Fruit fly (Drosophila melanogaster) whole organism, embryonic: ENCODE results near the gene CG42487.

Source experiments
- Abd-B ChIP-seq: fragments of 200-800 bp; sonication (Bioruptor generic); optimal IDR thresholded peaks from 2 replicates; lab custom pipeline; 2018; ENCODE audit warnings: missing biosample characterization, mild to moderate bottlenecking, missing genetic modification characterization, moderate library complexity
- CG10209 ChIP-seq: fragments of 200-800 bp; sonication (Bioruptor generic); optimal IDR thresholded peaks from 3 replicates; lab custom pipeline; 2017; ENCODE audit warnings: missing biosample characterization, mild to moderate bottlenecking, missing genetic modification characterization, missing genetic modification reagents
- CG10431 ChIP-seq: fragments of 200-800 bp; sonication (Bioruptor generic); optimal IDR thresholded peaks from 3 replicates; lab custom pipeline; 2018; ENCODE audit warnings: missing biosample characterization, mild to moderate bottlenecking, missing genetic modification characterization
- CG10565 ChIP-seq: fragments of 200-800 bp; sonication (Bioruptor generic); optimal IDR thresholded peaks from 3 replicates; lab custom pipeline; 2016; ENCODE audit warnings: missing biosample characterization, mild to moderate bottlenecking, missing genetic modification characterization
- CG11504 ChIP-seq: fragments of 200-800 bp; sonication (Bioruptor generic); optimal IDR thresholded peaks from 3 replicates; lab custom pipeline; 2019; ENCODE audit warnings: missing biosample characterization, mild to moderate bottlenecking, missing genetic modification characterization, moderate library complexity
- CG11723 ChIP-seq: fragments of 200-800 bp; sonication (Bioruptor generic); optimal IDR thresholded peaks from 2 replicates; lab custom pipeline; 2017; ENCODE audit warnings: missing biosample characterization, mild to moderate bottlenecking, missing genetic modification characterization
- CG12659 ChIP-seq: fragments of 200-800 bp; sonication (Bioruptor generic); optimal IDR thresholded peaks from 3 replicates; lab custom pipeline; 2017; ENCODE audit warnings: mild to moderate bottlenecking, missing biosample characterization, missing genetic modification reagents, missing genetic modification characterization
- CG12769 ChIP-seq: fragments of 200-800 bp; sonication (Bioruptor generic); optimal IDR thresholded peaks from 2 replicates; lab custom pipeline; 2019; ENCODE audit warnings: missing biosample characterization, mild to moderate bottlenecking, missing genetic modification characterization, moderate library complexity
- CG14050 ChIP-seq: fragments of 200-800 bp; sonication (Bioruptor generic); IDR thresholded peaks from 3 replicates; pipeline ENCODE4 v1.3.6; 2022; ENCODE audit warnings: missing biosample characterization, missing genetic modification characterization
- CG16863 ChIP-seq: fragments of 200-800 bp; sonication (Bioruptor generic); optimal IDR thresholded peaks from 3 replicates; lab custom pipeline; 2016; ENCODE audit warnings: missing biosample characterization, missing genetic modification characterization
- CG17361 ChIP-seq: fragments of 200-800 bp; sonication (Bioruptor generic); IDR thresholded peaks from 3 replicates; pipeline ENCODE4 v1.3.6; 2022; ENCODE audit warnings: missing biosample characterization, missing genetic modification characterization
- CG1792 ChIP-seq: fragments of 200-800 bp; sonication (Bioruptor generic); optimal IDR thresholded peaks from 2 replicates; lab custom pipeline; 2016; ENCODE audit warnings: missing biosample characterization, missing genetic modification characterization
- CG18262 ChIP-seq: fragments of 200-800 bp; optimal IDR thresholded peaks from 3 replicates; lab custom pipeline; 2019; ENCODE audit warnings: missing biosample characterization, mild to moderate bottlenecking, missing genetic modification characterization, moderate library complexity
- CG30403 ChIP-seq: fragments of 200-800 bp; sonication (Bioruptor generic); optimal IDR thresholded peaks from 3 replicates; lab custom pipeline; 2016; ENCODE audit warnings: missing biosample characterization, missing genetic modification characterization
- CG32532 ChIP-seq: fragments of 200-800 bp; sonication (Bioruptor generic); IDR thresholded peaks from 2 replicates; pipeline ENCODE4 v1.3.6; 2022; ENCODE audit warnings: missing biosample characterization, missing genetic modification characterization
- CG34224 ChIP-seq: fragments of 200-800 bp; sonication (Bioruptor generic); IDR thresholded peaks from 3 replicates; pipeline ENCODE4 v1.3.6; 2022; ENCODE audit warnings: missing biosample characterization, missing genetic modification characterization; ENCODE audit not compliant: partially characterized antibody
- CG5245 ChIP-seq: fragments of 200-800 bp; sonication (Bioruptor generic); optimal IDR thresholded peaks from 3 replicates; lab custom pipeline; 2016; ENCODE audit warnings: missing biosample characterization, missing genetic modification characterization
- CG6813 ChIP-seq: fragments of 200-800 bp; sonication (Bioruptor generic); optimal IDR thresholded peaks from 2 replicates; lab custom pipeline; 2017; ENCODE audit warnings: missing biosample characterization, missing genetic modification characterization, mild to moderate bottlenecking, moderate library complexity, missing genetic modification reagents
- CG8765 ChIP-seq: fragments of 200-800 bp; sonication (Bioruptor generic); IDR thresholded peaks from 2 replicates; pipeline ENCODE4 v1.3.6; 2022; ENCODE audit warnings: missing biosample characterization, missing genetic modification characterization
- CG9876 ChIP-seq: fragments of 200-800 bp; sonication (Bioruptor generic); optimal IDR thresholded peaks from 2 replicates; lab custom pipeline; 2016; ENCODE audit warnings: missing biosample characterization, missing genetic modification characterization
- D19B ChIP-seq: fragments of 200-800 bp; sonication (Bioruptor generic); optimal IDR thresholded peaks from 2 replicates; lab custom pipeline; 2017; ENCODE audit warnings: missing biosample characterization, mild to moderate bottlenecking, missing genetic modification characterization
- E2f1 ChIP-seq: fragments of 200-800 bp; sonication (Bioruptor generic); IDR thresholded peaks from 2 replicates; pipeline ENCODE4 v1.3.6; 2022; ENCODE audit warnings: missing biosample characterization, missing genetic modification characterization
- HHEX ChIP-seq: fragments of 200-800 bp; sonication (Bioruptor generic); optimal IDR thresholded peaks from 3 replicates; lab custom pipeline; 2017; ENCODE audit warnings: missing biosample characterization, mild to moderate bottlenecking, missing genetic modification characterization, missing genetic modification reagents
- Lhr ChIP-seq: fragments of 200-800 bp; sonication (Bioruptor generic); optimal IDR thresholded peaks from 3 replicates; lab custom pipeline; 2017; ENCODE audit warnings: mild to moderate bottlenecking, missing biosample characterization, missing genetic modification reagents, missing genetic modification characterization
- NK7.1 ChIP-seq: fragments of 200-800 bp; sonication (Bioruptor generic); optimal IDR thresholded peaks from 3 replicates; lab custom pipeline; 2016; ENCODE audit warnings: missing biosample characterization, missing genetic modification characterization
- Neu2 ChIP-seq: fragments of 200-800 bp; sonication (Bioruptor generic); optimal IDR thresholded peaks from 3 replicates; lab custom pipeline; 2016; ENCODE audit warnings: missing biosample characterization, missing genetic modification characterization, borderline replicate concordance
- PHDP ChIP-seq: fragments of 200-800 bp; sonication (Bioruptor generic); optimal IDR thresholded peaks from 3 replicates; lab custom pipeline; 2018; ENCODE audit warnings: missing biosample characterization, mild to moderate bottlenecking, missing genetic modification characterization, moderate library complexity
- Sry-δ ChIP-seq: fragments of 200-800 bp; sonication (Bioruptor generic); optimal IDR thresholded peaks from 2 replicates; lab custom pipeline; 2016; ENCODE audit warnings: missing biosample characterization, missing genetic modification characterization
- ase ChIP-seq: fragments of 200-800 bp; sonication (Bioruptor generic); IDR thresholded peaks from 3 replicates; pipeline ENCODE4 v1.3.6; 2022; ENCODE audit warnings: missing biosample characterization, missing genetic modification characterization
- esg ChIP-seq: fragments of 200-800 bp; sonication (Bioruptor generic); conservative IDR thresholded peaks from 2 replicates; pipeline ENCODE4 v1.3.6; 2022; ENCODE audit warnings: missing biosample characterization, missing genetic modification characterization
- ftz-f1 ChIP-seq: fragments of 200-800 bp; sonication (Bioruptor generic); optimal IDR thresholded peaks from 2 replicates; lab custom pipeline; 2016; ENCODE audit warnings: missing biosample characterization, missing genetic modification characterization
- gcm2 ChIP-seq: fragments of 200-800 bp; sonication (Bioruptor generic); optimal IDR thresholded peaks from 2 replicates; lab custom pipeline; 2016; ENCODE audit warnings: missing biosample characterization, missing genetic modification characterization
- gfzf ChIP-seq: fragments of 200-800 bp; sonication (Bioruptor generic); optimal IDR thresholded peaks from 2 replicates; lab custom pipeline; 2016; ENCODE audit warnings: missing biosample characterization, mild to moderate bottlenecking, missing genetic modification characterization, moderate library complexity
- gsb ChIP-seq: fragments of 200-800 bp; sonication (Bioruptor generic); IDR thresholded peaks from 2 replicates; pipeline ENCODE4 v1.3.6; 2022; ENCODE audit warnings: missing biosample characterization, missing genetic modification characterization
- hbn ChIP-seq: fragments of 200-800 bp; sonication (Bioruptor generic); IDR thresholded peaks from 2 replicates; pipeline ENCODE4 v1.3.6; 2022; ENCODE audit warnings: missing biosample characterization, missing genetic modification characterization; ENCODE audit not compliant: partially characterized antibody
- hkb ChIP-seq, 2 experiments: fragments of 200-800 bp in 1 of 2; fragments of >200 bp in 1 of 2; sonication (Bioruptor generic) in 1 of 2; IDR thresholded peaks in 1 of 2; optimal IDR thresholded peaks in 1 of 2; 2 replicates each; pipeline versions ENCODE4 v1.3.6 to Lab custom; 2017 to 2022; ENCODE audit warnings: missing biosample characterization in 1 of 2, missing genetic modification characterization in 1 of 2
- insv ChIP-seq, 2 experiments: fragments of 200-800 bp; sonication (Bioruptor generic); optimal IDR thresholded peaks; 3 replicates each; lab custom pipeline; 2016 to 2018; ENCODE audit warnings: missing biosample characterization in 2 of 2, missing genetic modification characterization in 2 of 2
- maf-S ChIP-seq: fragments of 200-800 bp; sonication (Bioruptor generic); optimal IDR thresholded peaks from 2 replicates; lab custom pipeline; 2016; ENCODE audit warnings: missing biosample characterization, missing genetic modification characterization
- mam ChIP-seq: fragments of 200-800 bp; sonication (Bioruptor generic); optimal IDR thresholded peaks from 3 replicates; lab custom pipeline; 2016; ENCODE audit warnings: missing biosample characterization, missing genetic modification characterization
- pfk ChIP-seq: fragments of 200-800 bp; sonication (Bioruptor generic); optimal IDR thresholded peaks from 2 replicates; lab custom pipeline; 2018; ENCODE audit warnings: missing biosample characterization, mild to moderate bottlenecking, missing genetic modification characterization, moderate library complexity
- pita ChIP-seq: fragments of 200-800 bp; sonication (Bioruptor generic); optimal IDR thresholded peaks from 2 replicates; lab custom pipeline; 2017; ENCODE audit warnings: missing biosample characterization, mild to moderate bottlenecking, missing genetic modification characterization
- rib ChIP-seq: fragments of 200-800 bp; sonication (Bioruptor generic); IDR thresholded peaks from 2 replicates; pipeline ENCODE4 v1.3.6; 2022; ENCODE audit warnings: missing biosample characterization, missing genetic modification characterization
- sens ChIP-seq: fragments of 200-800 bp; sonication (Bioruptor generic); peaks from one replicate; lab custom pipeline; 2016; ENCODE audit warnings: missing biosample characterization, missing genetic modification characterization
- slbo ChIP-seq: fragments of 200-800 bp; sonication (Bioruptor generic); IDR thresholded peaks from 2 replicates; pipeline ENCODE4 v1.3.6; 2022; ENCODE audit warnings: missing biosample characterization, missing genetic modification characterization
- sr ChIP-seq: fragments of 200-800 bp; sonication (Bioruptor generic); IDR thresholded peaks from 3 replicates; pipeline ENCODE4 v1.3.6; 2022; ENCODE audit warnings: missing biosample characterization, missing genetic modification characterization
- tgo ChIP-seq: fragments of 200-800 bp; sonication (Bioruptor generic); IDR thresholded peaks from 3 replicates; pipeline ENCODE4 v1.3.6; 2022; ENCODE audit warnings: missing biosample characterization, missing genetic modification characterization
- tio ChIP-seq: fragments of 200-800 bp; sonication (Bioruptor generic); optimal IDR thresholded peaks from 2 replicates; lab custom pipeline; 2017; ENCODE audit warnings: missing biosample characterization, missing genetic modification characterization, inconsistent platforms
- ttk ChIP-seq: fragments of 200-800 bp; sonication (Bioruptor generic); IDR thresholded peaks from 2 replicates; pipeline ENCODE4 v2.1.2; 2022; ENCODE audit warnings: missing biosample characterization, missing genetic modification characterization
- tup ChIP-seq: fragments of 200-800 bp; sonication (Bioruptor generic); optimal IDR thresholded peaks from 2 replicates; lab custom pipeline; 2016; ENCODE audit warnings: missing biosample characterization, mild to moderate bottlenecking, missing genetic modification characterization, moderate library complexity
- zen2 ChIP-seq: fragments of 200-800 bp; sonication (Bioruptor generic); IDR thresholded peaks from 3 replicates; pipeline ENCODE4 v1.3.6; 2022; ENCODE audit warnings: missing biosample characterization, missing genetic modification characterization; ENCODE audit not compliant: partially characterized antibody

The CG42487 gene

dm6 chr3R:27922673-27923175 is 36.3 kb downstream of the CG42487 start, which contains the start of gene RpL4 (continued):
- peak; percentile 51 for TF ChIP-seq D19B (GFP tag; lab: Kevin White, UChicago)
- TF ChIP-seq CG9876: peak; percentile 71
- peak; percentile 56 for TF ChIP-seq maf-S
- TF ChIP-seq pfk (GFP tag; lab: Kevin White, UChicago): peak; percentile 83
- TF ChIP-seq mam (GFP tag; lab: Kevin White, UChicago): peak; percentile 65
- peak; percentile 74; the same call in 2 of the 3 replicates for TF ChIP-seq ase (GFP tag; lab: Robert Waterston, UW)
- TF ChIP-seq HHEX (GFP tag; lab: Kevin White, UChicago): peak; percentile 87
- TF ChIP-seq insv (GFP tag; optimal IDR thresholded peaks at IDR 0.05; lab: Kevin White, UChicago): peak in 1 of 2 experiments; percentile 81
- TF ChIP-seq CG5245: peak; percentile 76
- peak; percentile 51; the same call in 1 of the 2 replicates for TF ChIP-seq gsb
- peak; percentile 64 for TF ChIP-seq CG18262
- TF ChIP-seq tup (GFP tag; lab: Kevin White, UChicago): peak; percentile 50
- peak; percentile 89 for TF ChIP-seq CG32532 (GFP tag; lab: Robert Waterston, UW)
- no peak for TF ChIP-seq Abd-B (GFP tag; lab: Kevin White, UChicago)
- TF ChIP-seq ttk (GFP tag; lab: Robert Waterston, UW): peak; percentile 70; the same call in 1 of the 2 replicates
- TF ChIP-seq CG12769 (tag; lab: Kevin White, UChicago): no peak
- no peak for TF ChIP-seq hkb (optimal IDR thresholded peaks at IDR 0.05; lab: Kevin White, UChicago)
- peak; percentile 84 for TF ChIP-seq hkb (GFP tag; IDR thresholded peaks at IDR 0.05; lab: Robert Waterston, UW)
- peak; percentile 28; the same call in 1 of the 2 replicates for TF ChIP-seq esg (GFP tag; lab: Robert Waterston, UW)
- TF ChIP-seq gfzf (GFP tag; lab: Kevin White, UChicago): peak; percentile 4
- peak; percentile 79 for TF ChIP-seq CG11723
- TF ChIP-seq CG14050: peak; percentile 57; the same call in 2 of the 3 replicates
- no peak for TF ChIP-seq tio
- TF ChIP-seq sr (GFP tag; lab: Robert Waterston, UW): peak; percentile 89
- TF ChIP-seq CG10431 (GFP tag; lab: Kevin White, UChicago): peak; percentile 93
- peak; percentile 71 for TF ChIP-seq CG11504 (tag; lab: Kevin White, UChicago)
- TF ChIP-seq CG6813 (GFP tag; lab: Kevin White, UChicago): peak; percentile 93
- peak; percentile 93 for TF ChIP-seq CG12659 (GFP tag; lab: Kevin White, UChicago)
- TF ChIP-seq PHDP (tag; lab: Kevin White, UChicago): peak; percentile 82
- TF ChIP-seq hbn (GFP tag; lab: Robert Waterston, UW): no peak
- TF ChIP-seq tgo (GFP tag; lab: Robert Waterston, UW): peak; percentile 67
- TF ChIP-seq gcm2: peak; percentile 79
- peak; percentile 65 for TF ChIP-seq CG1792 (GFP tag; lab: Kevin White, UChicago)
- TF ChIP-seq NK7.1 (GFP tag; lab: Kevin White, UChicago): peak; percentile 57
- peak; percentile 83 for TF ChIP-seq CG17361
- TF ChIP-seq CG16863 (GFP tag; lab: Kevin White, UChicago): peak; percentile 61
- peak; percentile 97 for TF ChIP-seq sens
- peak; percentile 89 for TF ChIP-seq Lhr (GFP tag; lab: Kevin White, UChicago)
- no peak for TF ChIP-seq pita
- TF ChIP-seq CG8765 (GFP tag; lab: Robert Waterston, UW): no peak
- no peak for TF ChIP-seq rib
- peak; percentile 91 for TF ChIP-seq CG10209 (GFP tag; lab: Kevin White, UChicago)
- no peak for TF ChIP-seq CG34224
- TF ChIP-seq slbo (GFP tag; lab: Robert Waterston, UW): peak; percentile 75
- TF ChIP-seq E2f1 (GFP tag; lab: Robert Waterston, UW): peak; percentile 70
- peak; percentile 19 for TF ChIP-seq Sry-δ (GFP tag; lab: Kevin White, UChicago)
- no peak for TF ChIP-seq zen2
- no peak for TF ChIP-seq ftz-f1 (GFP tag; lab: Kevin White, UChicago)
- TF ChIP-seq Neu2 (GFP tag; lab: Kevin White, UChicago): no peak
- no peak for TF ChIP-seq CG10565 (GFP tag; lab: Kevin White, UChicago)
- TF ChIP-seq CG30403 (GFP tag; lab: Kevin White, UChicago): peak; percentile 60
